Worm (Caenorhabditis elegans) whole organism, L2 larva: ENCODE data around the gene ctsa-4.2.

ENCODE experiments used
- Y55F3AM.14 ChIP-seq: fragments of 200-800 bp; sonication (Bioruptor generic); optimal IDR thresholded peaks from 2 replicates; lab custom pipeline; 2018; ENCODE audit warnings: mild to moderate bottlenecking, missing genetic modification characterization, missing compliant biosample characterization
- egl-27 ChIP-seq: sonication (generic microtip); optimal IDR thresholded peaks from 3 replicates; lab custom pipeline; 2017; ENCODE audit warnings: missing biosample characterization, missing genetic modification reagents, missing genetic modification characterization
- lin-39 ChIP-seq: fragments of 150-350 bp; optimal IDR thresholded peaks from 2 replicates; lab custom pipeline; 2014; ENCODE audit warnings: missing biosample characterization, missing genetic modification reagents, missing genetic modification characterization
- lsy-2 ChIP-seq, 2 experiments: fragments of 150-350 bp in 1 of 2; sonication (generic microtip) in 1 of 2; optimal IDR thresholded peaks; 2 replicates each; lab custom pipeline; 2014 to 2017; ENCODE audit warnings: missing biosample characterization in 2 of 2, missing genetic modification characterization in 2 of 2
- nhr-10 ChIP-seq: sonication (generic microtip); optimal IDR thresholded peaks from 2 replicates; lab custom pipeline; 2017; ENCODE audit warnings: missing biosample characterization, missing genetic modification characterization
- nhr-25 ChIP-seq: fragments of 150-350 bp; sonication (generic microtip); optimal IDR thresholded peaks from 3 replicates; lab custom pipeline; 2014; ENCODE audit warnings: missing biosample characterization, missing genetic modification characterization
- unc-39 ChIP-seq: fragments of 150-350 bp; optimal IDR thresholded peaks from 2 replicates; lab custom pipeline; 2014; ENCODE audit warnings: missing biosample characterization, missing genetic modification characterization
- zag-1 ChIP-seq: fragments of 150-350 bp; optimal IDR thresholded peaks from 2 replicates; lab custom pipeline; 2014; ENCODE audit warnings: missing biosample characterization, missing genetic modification characterization
- ztf-4 ChIP-seq: fragments of 150-350 bp; optimal IDR thresholded peaks from 2 replicates; lab custom pipeline; 2014; ENCODE audit warnings: missing biosample characterization, missing genetic modification characterization

ce11 chrIII:6625317-6625716 is 13.0 kb downstream of the ctsa-4.2 start:
- TF ChIP-seq egl-27 (tag; lab: Kevin White, UChicago) (no peak), nhr-10 (tag; lab: Kevin White, UChicago) (no peak), lsy-2 (tag; optimal IDR thresholded peaks at IDR 0.05; lab: Kevin White, UChicago) (peak in 1 of 2 experiments; percentile 78), Y55F3AM.14 (GFP tag; lab: Kevin White, UChicago) (no peak), nhr-25 (peak; percentile 10), lin-39 (tag; lab: Kevin White, UChicago) (no peak), zag-1 (no peak), ztf-4 (no peak), unc-39 (no peak)
